Worm (Caenorhabditis elegans) whole organism, young adult: ENCODE data around the gene npr-4.
"Not testable (repeated sequence)": the region's sequence is repeated elsewhere in the genome, so short reads cannot be mapped to it uniquely, and the experiment has no call there.

Source experiments
- Y56A3A.18 ChIP-seq: fragments of 200-800 bp; sonication (Bioruptor generic); IDR thresholded peaks from 2 replicates; pipeline ENCODE4 v1.3.6; 2022; ENCODE audit warnings: missing genetic modification reagents, missing genetic modification characterization, missing compliant biosample characterization
- Y79H2A.3 ChIP-seq: fragments of 200-800 bp; sonication (Bioruptor generic); conservative IDR thresholded peaks from 2 replicates; pipeline ENCODE4 v1.3.6; 2022; ENCODE audit warnings: missing genetic modification reagents, missing genetic modification characterization, missing compliant biosample characterization
- ama-1 ChIP-seq, 3 experiments: fragments of 150-350 bp in 1 of 3; sonication (generic microtip) in 2 of 3; optimal IDR thresholded peaks; 2 replicates each; lab custom pipeline; 2014 to 2018; ENCODE audit warnings: missing biosample characterization in 2 of 3, missing genetic modification characterization in 2 of 3, missing genetic modification reagents in 2 of 3
- dpff-1 ChIP-seq: sonication (generic microtip); optimal IDR thresholded peaks from 2 replicates; lab custom pipeline; 2017; ENCODE audit warnings: mild to moderate bottlenecking, missing genetic modification characterization, missing compliant biosample characterization
- fkh-3 ChIP-seq: sonication (generic microtip); optimal IDR thresholded peaks from 2 replicates; lab custom pipeline; 2016; ENCODE audit warnings: mild to moderate bottlenecking, missing genetic modification characterization, missing compliant biosample characterization
- hmg-1.2 ChIP-seq: fragments of 200-800 bp; sonication (Bioruptor generic); IDR thresholded peaks from 2 replicates; pipeline ENCODE4 v1.3.6; 2022; ENCODE audit warnings: missing genetic modification reagents, missing genetic modification characterization, missing compliant biosample characterization
- lin-35 ChIP-seq, 3 experiments: fragments of 150-350 bp in 2 of 3; sonication (generic microtip) in 1 of 3; optimal IDR thresholded peaks; 2 replicates each; lab custom pipeline; 2014 to 2018; ENCODE audit warnings: missing biosample characterization in 3 of 3, missing genetic modification characterization in 3 of 3, missing genetic modification reagents in 3 of 3
- snpc-1.1 ChIP-seq: sonication (generic microtip); optimal IDR thresholded peaks from 2 replicates; lab custom pipeline; 2017; ENCODE audit warnings: missing genetic modification characterization, mild to moderate bottlenecking, missing compliant biosample characterization, antibody characterized with exemption, moderate library complexity, missing genotype, missing genetic modification reagents; ENCODE audit not compliant: insufficient read depth
- snpc-4 ChIP-seq, 5 experiments: fragments of 150-350 bp in 1 of 5; sonication (generic microtip) in 4 of 5; optimal IDR thresholded peaks; 2 replicates each; lab custom pipeline; 2014 to 2018; ENCODE audit warnings: missing genetic modification characterization in 5 of 5, missing biosample characterization in 3 of 5, antibody characterized with exemption in 2 of 5, mild to moderate bottlenecking in 2 of 5, missing compliant biosample characterization in 2 of 5, missing genotype in 2 of 5, moderate library complexity in 2 of 5, missing genetic modification reagents in 1 of 5
- unc-130 ChIP-seq: sonication (generic microtip); optimal IDR thresholded peaks from 2 replicates; lab custom pipeline; 2016; ENCODE audit warnings: missing genetic modification reagents, missing genetic modification characterization, missing compliant biosample characterization
- unc-62 ChIP-seq: fragments of 150-350 bp; optimal IDR thresholded peaks from 2 replicates; lab custom pipeline; 2014; ENCODE audit warnings: missing biosample characterization, missing genetic modification reagents, missing genetic modification characterization
- ztf-6 ChIP-seq: fragments of 200-800 bp; sonication (Bioruptor generic); IDR thresholded peaks from 2 replicates; pipeline ENCODE4 v1.3.6; 2022; ENCODE audit warnings: missing genetic modification reagents, missing genetic modification characterization, missing compliant biosample characterization

DNA sequence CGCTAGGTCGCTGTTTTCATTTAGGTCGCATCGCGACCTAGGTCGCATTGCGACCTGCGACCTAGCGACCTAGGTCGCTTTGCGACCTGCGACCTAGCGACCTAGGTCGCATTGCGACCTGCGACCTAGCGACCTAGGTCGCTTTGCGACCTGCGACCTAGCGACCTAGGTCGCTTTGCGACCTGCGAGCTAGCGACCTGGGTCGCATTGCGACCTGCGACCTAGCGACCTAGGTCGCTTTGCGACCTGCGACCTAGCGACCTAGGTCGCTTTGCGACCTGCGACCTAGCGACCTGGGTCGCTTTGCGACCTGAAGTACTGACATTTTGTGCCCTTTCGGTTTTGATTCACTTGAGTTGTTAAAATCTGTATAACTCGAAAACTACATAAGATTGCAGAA, 26.6 kb upstream of the npr-4 start:
- not testable (repeated sequence) for TF ChIP-seq fkh-3 (tag; lab: Kevin White, UChicago); Y79H2A.3 (GFP tag; lab: Robert Waterston, UW); ama-1 (optimal IDR thresholded peaks at IDR 0.05; lab: Kevin White, UChicago); ama-1 (GFP tag; optimal IDR thresholded peaks at IDR 0.05; lab: Kevin White, UChicago); unc-62 (GFP tag; lab: Kevin White, UChicago); unc-130 (GFP tag; lab: Kevin White, UChicago); ztf-6 (GFP tag; lab: Robert Waterston, UW); lin-35 (GFP tag; optimal IDR thresholded peaks at IDR 0.05; lab: Kevin White, UChicago); Y56A3A.18 (GFP tag; lab: Robert Waterston, UW); hmg-1.2 (GFP tag; lab: Robert Waterston, UW); snpc-1.1; dpff-1 (tag; lab: Kevin White, UChicago); snpc-4 (GFP tag; optimal IDR thresholded peaks at IDR 0.05; lab: Kevin White, UChicago); snpc-4 (tag; optimal IDR thresholded peaks at IDR 0.05; lab: Kevin White, UChicago)
